Worm (Caenorhabditis elegans) whole organism, L2 larva: ENCODE measurements around the gene srh-248.

ENCODE experiments used
- ZK546.5 ChIP-seq: sonication (generic microtip); optimal IDR thresholded peaks from 2 replicates; lab custom pipeline; 2017; ENCODE audit warnings: missing biosample characterization, missing genetic modification characterization
- blmp-1 ChIP-seq: sonication (generic microtip); optimal IDR thresholded peaks from 2 replicates; lab custom pipeline; 2017; ENCODE audit warnings: missing genetic modification characterization, mild to moderate bottlenecking, missing compliant biosample characterization, antibody characterized with exemption, moderate library complexity; ENCODE audit not compliant: insufficient read depth
- crh-2 ChIP-seq: sonication (generic microtip); optimal IDR thresholded peaks from 2 replicates; lab custom pipeline; 2017; ENCODE audit warnings: missing biosample characterization, missing genetic modification characterization
- egl-27 ChIP-seq: sonication (generic microtip); optimal IDR thresholded peaks from 3 replicates; lab custom pipeline; 2017; ENCODE audit warnings: missing biosample characterization, missing genetic modification reagents, missing genetic modification characterization
- fos-1 ChIP-seq: fragments of 150-350 bp; optimal IDR thresholded peaks from 2 replicates; lab custom pipeline; 2014; ENCODE audit warnings: missing biosample characterization, missing genetic modification characterization
- lin-39 ChIP-seq: fragments of 150-350 bp; optimal IDR thresholded peaks from 2 replicates; lab custom pipeline; 2014; ENCODE audit warnings: missing biosample characterization, missing genetic modification reagents, missing genetic modification characterization
- nhr-11 ChIP-seq: fragments of 150-350 bp; optimal IDR thresholded peaks from 2 replicates; lab custom pipeline; 2014; ENCODE audit warnings: missing biosample characterization, missing genetic modification characterization
- nhr-25 ChIP-seq: fragments of 150-350 bp; sonication (generic microtip); optimal IDR thresholded peaks from 3 replicates; lab custom pipeline; 2014; ENCODE audit warnings: missing biosample characterization, missing genetic modification characterization
- nhr-6 ChIP-seq: fragments of 150-350 bp; optimal IDR thresholded peaks from 2 replicates; lab custom pipeline; 2014; ENCODE audit warnings: missing biosample characterization, missing genetic modification characterization
- nhr-77 ChIP-seq: fragments of 150-350 bp; optimal IDR thresholded peaks from 2 replicates; lab custom pipeline; 2014; ENCODE audit warnings: missing biosample characterization, missing genetic modification characterization
- peb-1 ChIP-seq: fragments of 150-350 bp; optimal IDR thresholded peaks from 2 replicates; lab custom pipeline; 2014; ENCODE audit warnings: missing biosample characterization, missing genetic modification characterization
- unc-62 ChIP-seq: fragments of 150-350 bp; optimal IDR thresholded peaks from 2 replicates; lab custom pipeline; 2014; ENCODE audit warnings: missing biosample characterization, missing genetic modification reagents, missing genetic modification characterization

DNA sequence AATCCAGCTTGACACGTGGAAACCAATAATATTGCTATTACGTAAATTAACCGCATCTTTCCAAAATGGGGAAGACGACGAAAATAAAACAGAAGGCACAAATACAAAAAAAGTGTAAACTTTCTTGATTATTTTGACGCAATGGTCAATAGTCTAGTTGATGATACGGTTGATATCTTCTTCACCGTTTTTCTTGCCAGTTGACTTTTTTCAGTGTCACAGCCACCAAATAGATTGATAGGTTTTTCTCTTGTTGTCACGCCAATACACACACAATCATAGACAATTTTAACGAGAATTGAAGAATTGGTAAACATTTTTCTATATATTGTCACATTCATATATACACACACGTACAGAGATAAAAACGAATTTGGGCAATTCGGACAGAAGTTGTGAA, 45.7 kb downstream of the srh-248 start, which contains the start of gene zmp-3:
- TF ChIP-seq crh-2 (no peak), peb-1 (tag; lab: Kevin White, UChicago) (no peak), unc-62 (GFP tag; lab: Kevin White, UChicago) (no peak), lin-39 (no peak), egl-27 (tag; lab: Kevin White, UChicago) (no peak), nhr-6 (tag; lab: Kevin White, UChicago) (no peak), nhr-11 (no peak), fos-1 (no peak), ZK546.5 (tag; lab: Kevin White, UChicago) (no peak), nhr-25 (no peak), nhr-77 (no peak), blmp-1 (tag; lab: Kevin White, UChicago) (no peak)
